Fruit fly (Drosophila melanogaster) whole organism, wandering third instar larva: ENCODE data around the gene Clbn.

Experiments used
- Abd-B ChIP-seq: fragments of >200 bp; optimal IDR thresholded peaks from 2 replicates; lab custom pipeline; 2017; ENCODE audit warnings: missing biosample characterization, missing genetic modification characterization
- GATAd ChIP-seq: sonication (Bioruptor generic); optimal IDR thresholded peaks from 2 replicates; lab custom pipeline; 2016; ENCODE audit warnings: missing biosample characterization, missing genetic modification characterization
- Hr78 ChIP-seq: fragments of >200 bp; optimal IDR thresholded peaks from 2 replicates; lab custom pipeline; 2017; ENCODE audit warnings: missing biosample characterization, missing genetic modification characterization
- N ChIP-seq: fragments of >200 bp; optimal IDR thresholded peaks from 2 replicates; lab custom pipeline; 2018; ENCODE audit warnings: missing biosample characterization, missing external identifiers, missing genetic modification characterization
- dmrt93B ChIP-seq: fragments of 200-800 bp; sonication (Bioruptor generic); optimal IDR thresholded peaks from 2 replicates; lab custom pipeline; 2018; ENCODE audit warnings: missing biosample characterization, mild to moderate bottlenecking, missing genetic modification characterization
- fru ChIP-seq: fragments of 200-800 bp; sonication (Bioruptor generic); optimal IDR thresholded peaks from 3 replicates; lab custom pipeline; 2016; ENCODE audit warnings: missing biosample characterization, mild to moderate bottlenecking, missing genetic modification characterization
- jim ChIP-seq: fragments of 175-275, 200-325 bp; sonication (Bioruptor generic); optimal IDR thresholded peaks from 2 replicates; lab custom pipeline; 2016; ENCODE audit warnings: missing biosample characterization, mild to moderate bottlenecking, missing genetic modification characterization
- lola ChIP-seq: fragments of >200 bp; optimal IDR thresholded peaks from 2 replicates; lab custom pipeline; 2017; ENCODE audit warnings: missing biosample characterization, missing genetic modification characterization
- pan ChIP-seq: fragments of >200 bp; optimal IDR thresholded peaks from 2 replicates; lab custom pipeline; 2017
- psq ChIP-seq: fragments of 200-800 bp; sonication (Bioruptor generic); optimal IDR thresholded peaks from 3 replicates; lab custom pipeline; 2017; ENCODE audit warnings: missing biosample characterization, mild to moderate bottlenecking, missing genetic modification characterization, moderate library complexity
- tai ChIP-seq: sonication (Bioruptor generic); optimal IDR thresholded peaks from 2 replicates; lab custom pipeline; 2016; ENCODE audit warnings: missing biosample characterization, missing genetic modification characterization

- TF ChIP-seq pan (lab: Kevin White, UChicago) (no peak), N (GFP tag; lab: Kevin White, UChicago) (no peak), fru (GFP tag; lab: Kevin White, UChicago) (no peak), GATAd (no peak), dmrt93B (GFP tag; lab: Kevin White, UChicago) (no peak), Hr78 (no peak), lola (GFP tag; lab: Kevin White, UChicago) (no peak), jim (no peak), tai (GFP tag; lab: Kevin White, UChicago) (no peak), psq (GFP tag; lab: Kevin White, UChicago) (no peak), Abd-B (GFP tag; lab: Kevin White, UChicago) (no peak)
Measured at dm6 chr3R:25127231-25127689, at the start of gene Clbn, which contains the start of the genes Mocs2A and Mocs2B.
